In the genomic region with DNA sequence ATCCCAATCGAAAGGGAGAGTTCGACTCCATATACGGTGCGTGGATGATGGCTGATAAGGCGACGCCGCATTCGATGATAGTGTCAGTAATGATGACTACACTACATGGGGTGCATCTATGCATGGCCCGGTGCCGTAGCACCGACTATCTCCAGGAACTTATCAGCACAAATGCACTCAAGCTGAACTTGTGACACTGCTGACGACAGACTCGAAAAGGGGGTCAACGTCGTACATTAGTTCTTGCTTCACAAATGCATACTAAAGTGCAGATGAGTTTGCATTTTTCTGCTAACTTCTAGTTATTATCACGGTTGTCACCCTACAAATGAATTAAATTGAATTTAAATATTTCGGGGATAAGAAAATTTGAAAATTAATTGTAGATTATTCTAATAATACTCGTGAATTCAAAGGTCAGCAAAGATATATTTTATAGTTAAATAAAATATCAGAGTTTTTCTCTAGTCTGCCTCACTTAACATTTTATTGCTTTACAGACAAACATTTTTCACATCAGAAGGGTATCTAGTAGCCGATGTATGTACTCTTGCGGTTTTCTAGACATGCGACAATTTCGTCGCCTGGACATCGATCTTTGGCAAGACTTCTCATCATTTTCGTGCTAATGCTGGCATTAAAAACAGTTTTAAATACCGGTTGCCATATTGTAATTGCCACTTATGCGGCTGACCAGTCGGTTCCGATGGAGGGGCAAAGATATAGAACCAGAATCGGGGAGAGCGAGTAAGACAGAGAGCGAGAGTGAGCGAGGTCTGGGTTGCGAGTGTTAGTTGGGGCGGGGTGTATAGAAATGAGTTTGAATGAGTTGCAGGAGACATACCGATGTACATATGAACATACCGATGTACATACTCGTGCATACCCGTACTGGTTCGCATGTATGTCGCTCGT, we compare ENCODE assay signal across 1 fruit fly cellular context.
TF ChIP-seq lines count a peak whose summit lies in the region.

No protein-coding gene starts in this region.

TF ChIP-seq in whole organism, embryonic, 481 proteins besides CTCF, POLR2A, EP300 and RAD21 (continued from another document and continues in another):
- TF ChIP-seq ato (GFP tag; IDR thresholded peaks at IDR 0.05; lab: Robert Waterston, UW; ENCODE audit: partially characterized antibody) = no peak
- TF ChIP-seq dpn (GFP tag; optimal IDR thresholded peaks at IDR 0.05; lab: Kevin White, UChicago) = no peak
- no peak for TF ChIP-seq CG7987 (GFP tag; optimal IDR thresholded peaks at IDR 0.05; lab: Kevin White, UChicago)
- no peak for TF ChIP-seq CG1233 (GFP tag; optimal IDR thresholded peaks at IDR 0.05; lab: Kevin White, UChicago)
- no peak for TF ChIP-seq HHEX (GFP tag; optimal IDR thresholded peaks at IDR 0.05; lab: Kevin White, UChicago)
- TF ChIP-seq ro (GFP tag; IDR thresholded peaks at IDR 0.05; lab: Robert Waterston, UW) = no peak
- no peak for TF ChIP-seq NC2β (GFP tag; optimal IDR thresholded peaks at IDR 0.05; lab: Kevin White, UChicago)
- TF ChIP-seq Xbp1 (GFP tag; optimal IDR thresholded peaks at IDR 0.05; lab: Kevin White, UChicago) = no peak
- TF ChIP-seq CG31224 (GFP tag; IDR thresholded peaks at IDR 0.05; lab: Robert Waterston, UW) = no peak
- no peak for TF ChIP-seq ttk (GFP tag; IDR thresholded peaks at IDR 0.05; lab: Robert Waterston, UW)
- TF ChIP-seq sna (GFP tag; IDR thresholded peaks at IDR 0.05; lab: Robert Waterston, UW; ENCODE audit: partially characterized antibody) = no peak
- TF ChIP-seq klu (GFP tag; IDR thresholded peaks at IDR 0.05; lab: Robert Waterston, UW) = no peak
- TF ChIP-seq CG16815 (GFP tag; optimal IDR thresholded peaks at IDR 0.05; lab: Kevin White, UChicago) = no peak
- no peak for TF ChIP-seq disco-r (GFP tag; optimal IDR thresholded peaks at IDR 0.05; lab: Kevin White, UChicago)
- no peak for TF ChIP-seq CG11456 (GFP tag; IDR thresholded peaks at IDR 0.05; lab: Robert Waterston, UW)
- TF ChIP-seq ci (GFP tag; IDR thresholded peaks at IDR 0.05; lab: Robert Waterston, UW) = 0 out of 3 replicates have a peak, but pooled peaks have one; percentile 25
- TF ChIP-seq Max (GFP tag; optimal IDR thresholded peaks at IDR 0.05; lab: Kevin White, UChicago) = no peak
- 0 out of 3 replicates have a peak, but pooled peaks have one; percentile 12 for TF ChIP-seq ase (GFP tag; IDR thresholded peaks at IDR 0.05; lab: Robert Waterston, UW)
- no peak for TF ChIP-seq CG1602 (GFP tag; optimal IDR thresholded peaks at IDR 0.05; lab: Kevin White, UChicago)
- no peak for TF ChIP-seq dan (GFP tag; IDR thresholded peaks at IDR 0.05; lab: Robert Waterston, UW)
- TF ChIP-seq CG42726 (GFP tag; IDR thresholded peaks at IDR 0.05; lab: Robert Waterston, UW; ENCODE audit: partially characterized antibody) = no peak
- no peak for TF ChIP-seq Nf-YA (GFP tag; IDR thresholded peaks at IDR 0.05; lab: Robert Waterston, UW)
- TF ChIP-seq pfk (GFP tag; optimal IDR thresholded peaks at IDR 0.05; lab: Kevin White, UChicago) = no peak
- TF ChIP-seq CG18011 (GFP tag; optimal IDR thresholded peaks at IDR 0.05; lab: Kevin White, UChicago) = no peak
- no peak for TF ChIP-seq CG17186 (GFP tag; optimal IDR thresholded peaks at IDR 0.05; lab: Kevin White, UChicago)
- TF ChIP-seq unpg (GFP tag; optimal IDR thresholded peaks at IDR 0.05; lab: Kevin White, UChicago) = peak; percentile 6
- TF ChIP-seq sisA (GFP tag; IDR thresholded peaks at IDR 0.05; lab: Robert Waterston, UW) = no peak
- no peak for TF ChIP-seq C15 (GFP tag; IDR thresholded peaks at IDR 0.05; lab: Robert Waterston, UW)
- TF ChIP-seq CG1832 (GFP tag; optimal IDR thresholded peaks at IDR 0.05; lab: Kevin White, UChicago) = peak; percentile 46
- TF ChIP-seq vnd (GFP tag; IDR thresholded peaks at IDR 0.05; lab: Robert Waterston, UW; ENCODE audit: partially characterized antibody) = no peak
- TF ChIP-seq luna (GFP tag; optimal IDR thresholded peaks at IDR 0.05; lab: Kevin White, UChicago) = no peak
- no peak for TF ChIP-seq amos (GFP tag; IDR thresholded peaks at IDR 0.05; lab: Robert Waterston, UW; ENCODE audit: partially characterized antibody)
- TF ChIP-seq CG12155 (GFP tag; optimal IDR thresholded peaks at IDR 0.05; lab: Kevin White, UChicago) = no peak
- TF ChIP-seq fd3F (GFP tag; optimal IDR thresholded peaks at IDR 0.05; lab: Kevin White, UChicago) = no peak
- TF ChIP-seq Dip2 (GFP tag; IDR thresholded peaks at IDR 0.05; lab: Robert Waterston, UW) = no peak
- TF ChIP-seq her (GFP tag; optimal IDR thresholded peaks at IDR 0.05; lab: Kevin White, UChicago) = no peak
- TF ChIP-seq row (GFP tag; IDR thresholded peaks at IDR 0.05; lab: Robert Waterston, UW) = peak; percentile 72
- no peak for TF ChIP-seq Dfd (GFP tag; optimal IDR thresholded peaks at IDR 0.05; lab: Kevin White, UChicago)
- TF ChIP-seq CG4360 (GFP tag; IDR thresholded peaks at IDR 0.05; lab: Robert Waterston, UW) = no peak
- TF ChIP-seq CG12236 (GFP tag; optimal IDR thresholded peaks at IDR 0.05; lab: Kevin White, UChicago) = no peak
- no peak for TF ChIP-seq Eip74EF (GFP tag; optimal IDR thresholded peaks at IDR 0.05; lab: Kevin White, UChicago)
- peak; percentile 34 for TF ChIP-seq Med (GFP tag; lab: Kevin White, UChicago)
- no peak for TF ChIP-seq CG14860 (GFP tag; IDR thresholded peaks at IDR 0.05; lab: Robert Waterston, UW; ENCODE audit: partially characterized antibody)
- TF ChIP-seq kah (GFP tag; optimal IDR thresholded peaks at IDR 0.05; lab: Kevin White, UChicago) = no peak
- no peak for TF ChIP-seq fd64A (GFP tag; optimal IDR thresholded peaks at IDR 0.05; lab: Kevin White, UChicago)
- TF ChIP-seq Ets97D (GFP tag; optimal IDR thresholded peaks at IDR 0.05; lab: Kevin White, UChicago) = no peak
- no peak for TF ChIP-seq CG12744 (GFP tag; optimal IDR thresholded peaks at IDR 0.05; lab: Kevin White, UChicago)
- no peak for TF ChIP-seq TFAM (GFP tag; optimal IDR thresholded peaks at IDR 0.05; lab: Kevin White, UChicago)
- TF ChIP-seq CG10147 (GFP tag; optimal IDR thresholded peaks at IDR 0.05; lab: Kevin White, UChicago) = no peak
- no peak; the same call in 2 of the 3 replicates for TF ChIP-seq CG34224 (GFP tag; IDR thresholded peaks at IDR 0.05; lab: Robert Waterston, UW; ENCODE audit: partially characterized antibody)
- TF ChIP-seq phol (tag; optimal IDR thresholded peaks at IDR 0.05; lab: Kevin White, UChicago) = peak; percentile 44
- no peak for TF ChIP-seq CG8388 (GFP tag; optimal IDR thresholded peaks at IDR 0.05; lab: Kevin White, UChicago)
- no peak for TF ChIP-seq gro (GFP tag; optimal IDR thresholded peaks at IDR 0.05; lab: Kevin White, UChicago)
- TF ChIP-seq fu2 (GFP tag; optimal IDR thresholded peaks at IDR 0.05; lab: Kevin White, UChicago) = no peak
- no peak for TF ChIP-seq CG4404 (GFP tag; IDR thresholded peaks at IDR 0.05; lab: Robert Waterston, UW)
- TF ChIP-seq ewg (GFP tag; optimal IDR thresholded peaks at IDR 0.05; lab: Kevin White, UChicago) = no peak
- TF ChIP-seq inv (GFP tag; IDR thresholded peaks at IDR 0.05; lab: Robert Waterston, UW; ENCODE audit: partially characterized antibody) = no peak
- no peak for TF ChIP-seq insv (GFP tag; optimal IDR thresholded peaks at IDR 0.05; lab: Kevin White, UChicago)
- no peak for TF ChIP-seq Nf-YC (tag; optimal IDR thresholded peaks at IDR 0.05; lab: Kevin White, UChicago)
- TF ChIP-seq Nf-YB (GFP tag; optimal IDR thresholded peaks at IDR 0.05; lab: Kevin White, UChicago) = no peak
- TF ChIP-seq CG17359 (tag; optimal IDR thresholded peaks at IDR 0.05; lab: Kevin White, UChicago) = no peak
- no peak for TF ChIP-seq CG3726 (GFP tag; IDR thresholded peaks at IDR 0.05; lab: Robert Waterston, UW)
- no peak for TF ChIP-seq ash1 (GFP tag; optimal IDR thresholded peaks at IDR 0.05; lab: Kevin White, UChicago)
- peak; percentile 44 for TF ChIP-seq nmo (GFP tag; optimal IDR thresholded peaks at IDR 0.05; lab: Kevin White, UChicago)
- TF ChIP-seq jigr1 (GFP tag; IDR thresholded peaks at IDR 0.05; lab: Robert Waterston, UW) = no peak
- TF ChIP-seq Rfx (GFP tag; IDR thresholded peaks at IDR 0.05; lab: Robert Waterston, UW) = no peak
- TF ChIP-seq onecut (GFP tag; IDR thresholded peaks at IDR 0.05; lab: Robert Waterston, UW) = no peak
- TF ChIP-seq sob (GFP tag; IDR thresholded peaks at IDR 0.05; lab: Robert Waterston, UW) = no peak
- TF ChIP-seq CG17328 (GFP tag; IDR thresholded peaks at IDR 0.05; lab: Robert Waterston, UW) = peak; percentile 30; the same call in 1 of the 2 replicates
- no peak for TF ChIP-seq NC2α (GFP tag; optimal IDR thresholded peaks at IDR 0.05; lab: Kevin White, UChicago)
- TF ChIP-seq zf30C (GFP tag; optimal IDR thresholded peaks at IDR 0.05; lab: Kevin White, UChicago) = no peak
- no peak for TF ChIP-seq HmgD (GFP tag; optimal IDR thresholded peaks at IDR 0.05; lab: Kevin White, UChicago)
- TF ChIP-seq Ravus (GFP tag; IDR thresholded peaks at IDR 0.05; lab: Robert Waterston, UW) = no peak
- TF ChIP-seq ara (GFP tag; IDR thresholded peaks at IDR 0.05; lab: Robert Waterston, UW) = no peak
- TF ChIP-seq CG9797 (GFP tag; optimal IDR thresholded peaks at IDR 0.05; lab: Kevin White, UChicago) = no peak
- TF ChIP-seq CG1603 (tag; optimal IDR thresholded peaks at IDR 0.05; lab: Kevin White, UChicago) = peak; percentile 6
- no peak for TF ChIP-seq lmd (GFP tag; IDR thresholded peaks at IDR 0.05; lab: Robert Waterston, UW)
- TF ChIP-seq CG7745 (tag; optimal IDR thresholded peaks at IDR 0.05; lab: Kevin White, UChicago) = no peak
- TF ChIP-seq hth (optimal IDR thresholded peaks at IDR 0.05; lab: Kevin White, UChicago) = no peak
- TF ChIP-seq CG30403 (GFP tag; optimal IDR thresholded peaks at IDR 0.05; lab: Kevin White, UChicago) = no peak
- no peak for TF ChIP-seq fd96Cb (tag; optimal IDR thresholded peaks at IDR 0.05; lab: Kevin White, UChicago)
- no peak for TF ChIP-seq CG7786 (GFP tag; optimal IDR thresholded peaks at IDR 0.05; lab: Kevin White, UChicago)
- TF ChIP-seq HLH4C (GFP tag; IDR thresholded peaks at IDR 0.05; lab: Robert Waterston, UW; ENCODE audit: partially characterized antibody) = no peak
- 0 out of 2 replicates have a peak, but pooled peaks have one; percentile 20 for TF ChIP-seq wor (GFP tag; IDR thresholded peaks at IDR 0.05; lab: Robert Waterston, UW)
- no peak for TF ChIP-seq repo (GFP tag; optimal IDR thresholded peaks at IDR 0.05; lab: Kevin White, UChicago)
- peak; percentile 60 for TF ChIP-seq Ssrp (tag; optimal IDR thresholded peaks at IDR 0.05; lab: Kevin White, UChicago)
- TF ChIP-seq CG9727 (GFP tag; optimal IDR thresholded peaks at IDR 0.05; lab: Kevin White, UChicago) = no peak
- no peak for TF ChIP-seq Chrac-16 (GFP tag; optimal IDR thresholded peaks at IDR 0.05; lab: Kevin White, UChicago)
- no peak for TF ChIP-seq ap (GFP tag; IDR thresholded peaks at IDR 0.05; lab: Robert Waterston, UW)
- peak; percentile 49 for TF ChIP-seq Ptx1 (GFP tag; IDR thresholded peaks at IDR 0.05; lab: Robert Waterston, UW)
- TF ChIP-seq CG10979 (tag; optimal IDR thresholded peaks at IDR 0.05; lab: Kevin White, UChicago) = no peak
- TF ChIP-seq Bgb (GFP tag; IDR thresholded peaks at IDR 0.05; lab: Robert Waterston, UW; ENCODE audit: partially characterized antibody) = no peak
- peak; percentile 31 for TF ChIP-seq gem (tag; optimal IDR thresholded peaks at IDR 0.05; lab: Kevin White, UChicago)
- no peak for TF ChIP-seq CoRest (tag; optimal IDR thresholded peaks at IDR 0.05; lab: Kevin White, UChicago)
- peak in 1 of 2 experiments; percentile 2 for TF ChIP-seq bsh (GFP tag; optimal IDR thresholded peaks at IDR 0.05; lab: Kevin White, UChicago)
- no peak for TF ChIP-seq CG6765 (GFP tag; optimal IDR thresholded peaks at IDR 0.05; lab: Kevin White, UChicago)
- no peak for TF ChIP-seq Elba2 (GFP tag; optimal IDR thresholded peaks at IDR 0.05; lab: Kevin White, UChicago)
- TF ChIP-seq CG12219 (GFP tag; optimal IDR thresholded peaks at IDR 0.05; lab: Kevin White, UChicago) = no peak
- no peak for TF ChIP-seq CG33213 (GFP tag; optimal IDR thresholded peaks at IDR 0.05; lab: Kevin White, UChicago)
- TF ChIP-seq D19B (GFP tag; optimal IDR thresholded peaks at IDR 0.05; lab: Kevin White, UChicago) = no peak
- TF ChIP-seq D19A (tag; optimal IDR thresholded peaks at IDR 0.05; lab: Kevin White, UChicago) = peak; percentile 98
- TF ChIP-seq CG17361 (GFP tag; IDR thresholded peaks at IDR 0.05; lab: Robert Waterston, UW) = no peak
- TF ChIP-seq Hr3 (GFP tag; optimal IDR thresholded peaks at IDR 0.05; lab: Kevin White, UChicago) = no peak
- TF ChIP-seq CG3838 (GFP tag; optimal IDR thresholded peaks at IDR 0.05; lab: Kevin White, UChicago) = no peak
- no peak for TF ChIP-seq CG7963 (GFP tag; IDR thresholded peaks at IDR 0.05; lab: Robert Waterston, UW; ENCODE audit: partially characterized antibody)
- TF ChIP-seq scrt (GFP tag; optimal IDR thresholded peaks at IDR 0.05; lab: Kevin White, UChicago) = no peak
- TF ChIP-seq B-H1 (GFP tag; IDR thresholded peaks at IDR 0.05; lab: Robert Waterston, UW) = no peak
- peak; percentile 56 for TF ChIP-seq esg (GFP tag; conservative IDR thresholded peaks at IDR 0.05; lab: Robert Waterston, UW)
- TF ChIP-seq rib (GFP tag; IDR thresholded peaks at IDR 0.05; lab: Robert Waterston, UW) = no peak
- TF ChIP-seq bbx (GFP tag; IDR thresholded peaks at IDR 0.05; lab: Robert Waterston, UW; ENCODE audit: partially characterized antibody) = no peak
- TF ChIP-seq CG9932 (GFP tag; IDR thresholded peaks at IDR 0.05; lab: Robert Waterston, UW) = no peak
- no peak for TF ChIP-seq CG10321 (GFP tag; IDR thresholded peaks at IDR 0.05; lab: Robert Waterston, UW)
- no peak for TF ChIP-seq CG1529 (GFP tag; optimal IDR thresholded peaks at IDR 0.05; lab: Kevin White, UChicago)
- TF ChIP-seq cas (GFP tag; IDR thresholded peaks at IDR 0.05; lab: Robert Waterston, UW) = no peak
- TF ChIP-seq H15 (GFP tag; IDR thresholded peaks at IDR 0.05; lab: Robert Waterston, UW) = no peak
- no peak for TF ChIP-seq CG4328 (GFP tag; optimal IDR thresholded peaks at IDR 0.05; lab: Kevin White, UChicago)
- TF ChIP-seq bowl (GFP tag; IDR thresholded peaks at IDR 0.05; lab: Robert Waterston, UW) = no peak
- no peak for TF ChIP-seq CG7271 (tag; optimal IDR thresholded peaks at IDR 0.05; lab: Kevin White, UChicago)
- peak; percentile 39 for TF ChIP-seq CG10431 (GFP tag; optimal IDR thresholded peaks at IDR 0.05; lab: Kevin White, UChicago)
- no peak for TF ChIP-seq slou (GFP tag; optimal IDR thresholded peaks at IDR 0.05; lab: Kevin White, UChicago)
- no peak for TF ChIP-seq tll (GFP tag; optimal IDR thresholded peaks at IDR 0.05; lab: Kevin White, UChicago)
- TF ChIP-seq sens-2 (GFP tag; IDR thresholded peaks at IDR 0.05; lab: Robert Waterston, UW) = 0 out of 2 replicates have a peak, but pooled peaks have one; percentile 22
- no peak for TF ChIP-seq bigmax (GFP tag; optimal IDR thresholded peaks at IDR 0.05; lab: Kevin White, UChicago)
- TF ChIP-seq psq (GFP tag; optimal IDR thresholded peaks at IDR 0.05; lab: Kevin White, UChicago) = no peak
- TF ChIP-seq sima (GFP tag; optimal IDR thresholded peaks at IDR 0.05; lab: Kevin White, UChicago) = no peak
